Fruit fly (Drosophila melanogaster) S2 (cell line): ENCODE measurements around the gene aurA.

Experiments
- CG8478 ChIP-seq: fragments of >200 bp; optimal IDR thresholded peaks from 2 replicates; lab custom pipeline; 2018
- CTCF ChIP-seq, 2 experiments: fragments of >200 bp; optimal IDR thresholded peaks; 2 replicates each; lab custom pipeline; 2018

dm6 chr3R:11969217-11969616 lies 6.3 kb downstream of the aurA start:
- no peak for TF ChIP-seq CTCF (optimal IDR thresholded peaks at IDR 0.05; lab: Kevin White, UChicago)
- TF ChIP-seq CG8478 = no peak
